Fruit fly (Drosophila melanogaster): ENCODE data around the gene fan.
A peak's percentile ranks its signal among the peaks of the same experiment; 100 is the strongest.

fan gene

dm6 chr3L:8124481-8125359 is 15.8 kb downstream of the fan start, which contains the start of the genes CG7550 and mRpL36:
TSS of gene CG7550 (minus strand) at chr3L:8124531.
TSS of gene mRpL36 (minus strand) at chr3L:8125132.
- TF ChIP-seq CTCF (optimal IDR thresholded peaks at IDR 0.05): no peak
- no peak for TF ChIP-seq CG8478 (optimal IDR thresholded peaks at IDR 0.05)

- no peak for TF ChIP-seq CTCF (optimal IDR thresholded peaks at IDR 0.05)
- no peak for TF ChIP-seq CG8478 (optimal IDR thresholded peaks at IDR 0.05)
These were observed 18.8 kb downstream of the fan start, which contains the start of the genes Cds and Uba2 for dm6 chr3L:8127712-8128210. TSS of gene Cds (plus strand) at chr3L:8127762. TSS of gene Uba2 (minus strand) at chr3L:8127818.

DNA sequence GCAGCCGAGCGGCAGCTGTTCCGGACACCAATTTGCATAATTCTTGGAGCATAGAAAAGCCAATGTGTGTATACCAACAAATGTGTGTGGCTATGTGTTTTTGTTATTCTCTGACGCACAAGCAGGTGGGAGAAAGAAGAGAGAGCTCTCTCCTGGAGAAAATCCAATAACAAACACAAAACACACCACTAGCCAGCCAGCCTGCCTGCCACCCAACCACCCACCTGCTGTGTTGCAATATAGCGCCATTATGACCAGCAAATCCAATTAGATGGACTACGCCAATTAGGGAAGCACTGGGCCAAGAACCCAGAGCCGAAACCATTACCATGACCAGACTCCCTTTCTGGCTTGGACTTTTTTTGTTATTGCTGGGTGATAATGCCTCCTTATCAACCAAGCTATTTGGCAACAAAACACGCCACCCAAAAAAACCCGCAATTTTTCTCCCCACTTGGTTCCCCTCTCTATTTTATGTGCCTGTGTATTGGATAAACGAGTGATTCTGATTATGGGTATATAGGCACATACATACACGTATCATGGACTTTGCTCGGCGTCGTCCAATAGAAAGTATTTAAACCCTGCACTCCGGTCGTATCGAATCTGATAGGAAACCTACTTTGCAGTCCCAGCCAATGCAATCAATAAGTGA is 19.6 kb downstream of the fan start:
- no peak for TF ChIP-seq CTCF (optimal IDR thresholded peaks at IDR 0.05)
- no peak for TF ChIP-seq CG8478 (optimal IDR thresholded peaks at IDR 0.05)

DNA sequence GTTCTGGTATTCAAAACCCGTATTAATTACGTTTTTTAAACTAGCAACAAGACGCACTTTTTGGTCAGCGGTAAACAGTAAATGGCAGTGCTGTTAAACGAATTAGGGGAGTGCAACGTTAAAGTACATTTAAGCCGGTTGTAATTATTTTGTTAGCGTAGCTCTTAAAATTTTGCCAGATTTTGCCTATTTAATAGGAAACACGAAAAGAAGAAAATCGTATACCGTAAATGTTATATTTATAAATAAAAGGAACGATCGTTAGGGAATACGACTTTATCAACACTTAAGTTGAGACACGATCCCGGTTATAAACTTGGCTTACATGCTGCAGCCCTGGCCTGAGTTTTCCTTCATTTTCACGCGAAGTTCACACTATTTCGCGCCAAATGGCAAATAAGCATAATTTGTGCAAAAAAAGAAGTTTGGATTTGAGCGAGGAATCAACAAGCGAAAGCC is 28.5 kb downstream of the fan start, which contains the start of the genes Setx and mus301:
Gene Setx, minus strand, starts transcription at position 51 of the 459 bp plus-strand sequence.
Gene mus301, plus strand, starts transcription at position 361 of the 459 bp plus-strand sequence.
- TF ChIP-seq CG8478 (optimal IDR thresholded peaks at IDR 0.05) (no peak), CTCF (optimal IDR thresholded peaks at IDR 0.05) (peak in 1 of 2 experiments; percentile 24)

DNA sequence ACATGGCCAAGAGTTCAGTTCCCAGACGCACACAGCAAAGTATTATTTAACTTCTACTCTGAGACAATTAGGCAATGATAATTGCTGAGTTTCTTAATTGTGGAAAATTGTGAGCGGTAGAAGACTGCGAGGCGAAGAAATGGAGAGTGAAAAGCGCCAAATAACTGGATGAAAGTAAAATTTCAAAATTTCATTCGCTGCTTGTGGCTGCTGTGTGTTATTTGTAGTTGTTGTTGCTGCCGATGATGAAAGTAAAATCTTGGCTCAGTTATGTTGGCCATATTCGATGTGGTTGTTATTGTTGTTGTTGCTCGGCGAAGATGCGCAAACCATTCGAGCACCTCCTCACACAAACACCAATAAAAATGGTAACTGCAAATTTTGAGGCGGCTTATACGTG is 41.4 kb downstream of the fan start:
- TF ChIP-seq CTCF (optimal IDR thresholded peaks at IDR 0.05) (no peak), CG8478 (optimal IDR thresholded peaks at IDR 0.05) (no peak)

- TF ChIP-seq CG8478 (optimal IDR thresholded peaks at IDR 0.05) (no peak), CTCF (optimal IDR thresholded peaks at IDR 0.05) (no peak)
These were observed 41.9 kb downstream of the fan start for dm6 chr3L:8150812-8151211.

dm6 chr3L:8151727-8152199 is 42.8 kb downstream of the fan start, which contains the start of gene CG13676:
TSS of gene CG13676 (minus strand) at chr3L:8151813.
- TF ChIP-seq CTCF (optimal IDR thresholded peaks at IDR 0.05): no peak
- TF ChIP-seq CG8478 (optimal IDR thresholded peaks at IDR 0.05): no peak

- no peak for TF ChIP-seq CG8478 (optimal IDR thresholded peaks at IDR 0.05)
- TF ChIP-seq CTCF (optimal IDR thresholded peaks at IDR 0.05): no peak
These were observed 44.5 kb downstream of the fan start for dm6 chr3L:8153206-8153996.

- TF ChIP-seq CG8478 (optimal IDR thresholded peaks at IDR 0.05) (no peak), CTCF (optimal IDR thresholded peaks at IDR 0.05) (no peak)
These were observed 45.6 kb downstream of the fan start for dm6 chr3L:8154544-8154943.

DNA sequence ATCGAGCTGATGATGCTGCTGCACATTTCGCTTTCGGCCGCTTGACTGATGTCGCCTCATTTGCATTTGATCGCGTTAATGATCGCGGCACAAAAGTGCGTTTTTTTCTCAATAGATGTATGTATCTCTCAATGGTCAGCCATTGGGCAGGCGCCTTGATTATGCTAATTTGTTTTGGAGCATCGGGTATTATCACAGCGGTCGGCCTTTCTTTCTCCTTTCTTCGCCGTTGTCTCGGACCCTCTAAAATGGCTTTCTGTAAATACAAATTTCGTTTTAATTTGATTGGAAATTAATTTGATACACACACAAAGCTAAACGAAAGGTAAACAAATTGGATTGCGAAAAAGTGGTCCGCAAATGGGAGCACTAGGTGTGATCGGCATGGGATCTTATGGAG is 46.4 kb downstream of the fan start:
- TF ChIP-seq CG8478 (optimal IDR thresholded peaks at IDR 0.05): no peak
- no peak for TF ChIP-seq CTCF (optimal IDR thresholded peaks at IDR 0.05)

DNA sequence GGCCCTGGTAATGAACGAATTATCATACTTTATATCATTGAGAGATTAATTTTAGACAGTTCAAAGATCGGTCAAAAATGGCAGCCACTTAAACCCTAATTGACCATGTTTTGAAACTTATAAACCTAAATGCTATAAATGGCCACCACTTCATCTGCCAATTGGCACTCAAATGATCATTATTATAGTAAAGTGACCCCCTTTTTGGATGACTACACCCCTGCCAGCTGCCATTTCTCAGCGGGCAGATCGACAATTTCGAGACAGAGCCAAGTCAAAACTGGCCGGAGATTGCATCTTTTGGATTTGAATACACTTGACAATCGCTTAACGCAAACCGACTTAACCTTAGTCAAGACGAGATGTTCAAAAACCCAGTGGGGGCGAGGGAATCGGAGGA is 47.3 kb downstream of the fan start:
- TF ChIP-seq CTCF (optimal IDR thresholded peaks at IDR 0.05): no peak
- no peak for TF ChIP-seq CG8478 (optimal IDR thresholded peaks at IDR 0.05)

- TF ChIP-seq CTCF (optimal IDR thresholded peaks at IDR 0.05) (no peak), CG8478 (optimal IDR thresholded peaks at IDR 0.05) (no peak)
These were observed 48.1 kb downstream of the fan start for dm6 chr3L:8157079-8157478.

DNA sequence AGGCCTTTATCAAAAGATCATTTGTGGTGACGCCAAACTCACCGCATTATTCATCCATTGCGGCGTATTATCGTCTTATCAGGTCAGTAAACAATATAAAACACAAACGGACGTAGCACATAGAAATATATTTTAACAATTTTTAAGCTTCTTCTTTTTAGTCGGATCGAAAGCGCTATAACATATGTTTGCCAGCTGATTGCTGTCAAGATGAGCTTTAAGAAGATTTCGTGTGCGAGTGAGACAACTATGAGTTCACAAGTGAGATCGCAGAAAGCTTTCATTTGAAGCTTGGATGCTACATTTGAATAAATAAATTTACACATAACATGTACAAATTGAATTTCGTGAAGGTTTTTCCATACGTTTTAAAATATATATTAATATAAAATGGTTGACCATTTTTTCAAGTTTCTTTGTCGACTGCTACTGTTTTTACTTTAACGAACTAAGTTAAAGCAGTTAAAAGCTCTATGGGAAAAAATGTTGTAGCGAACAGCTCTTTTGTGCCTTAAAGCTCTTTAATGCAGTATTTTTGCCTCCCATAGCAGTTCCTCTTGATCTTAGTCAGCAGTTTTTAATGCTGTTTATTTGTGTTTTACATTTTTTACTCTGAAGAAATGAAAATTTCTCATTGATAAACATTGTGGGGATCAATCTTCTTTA is 49.9 kb downstream of the fan start, which contains the start of gene CG42445:
Gene CG42445, minus strand, starts transcription at position 186 of the 666 bp plus-strand sequence.
- TF ChIP-seq CG8478 (optimal IDR thresholded peaks at IDR 0.05) (no peak), CTCF (optimal IDR thresholded peaks at IDR 0.05) (no peak)
